Worm (Caenorhabditis elegans): ENCODE results near the gene fbxb-5.

The fbxb-5 gene

ce11 chrII:1676088-1676487 lies 46.2 kb downstream of the fbxb-5 start, which contains the start of gene fbxb-17:
Gene fbxb-17, plus strand, starts transcription at chrII:1676388.
- no peak for TF ChIP-seq ceh-6 (GFP tag; optimal IDR thresholded peaks at IDR 0.05)
- TF ChIP-seq K09A11.1 (tag; optimal IDR thresholded peaks at IDR 0.05; ENCODE audit: insufficient read depth) = no peak
- TF ChIP-seq ceh-19 (GFP tag; optimal IDR thresholded peaks at IDR 0.05) = no peak
- TF ChIP-seq ref-2 (tag; optimal IDR thresholded peaks at IDR 0.05) = no peak

DNA sequence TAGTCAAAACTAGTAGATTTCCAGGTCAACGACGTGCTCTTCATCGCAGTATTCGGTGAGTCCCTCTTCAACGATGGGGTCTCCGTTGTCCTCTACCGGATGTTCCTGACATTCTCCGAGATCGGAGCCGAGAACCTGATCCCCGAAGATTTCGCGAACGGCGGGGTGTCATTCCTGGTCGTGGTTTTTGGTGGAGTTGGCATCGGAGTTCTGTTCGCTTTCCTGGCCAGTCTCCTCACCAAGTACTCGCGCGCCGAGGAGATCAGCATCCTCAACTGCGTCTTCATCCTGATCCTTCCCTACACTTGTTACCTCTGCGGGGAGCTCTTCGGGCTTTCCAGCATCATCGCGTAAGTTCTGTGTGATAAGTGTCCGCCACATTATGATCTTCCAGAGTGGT lies 49.6 kb downstream of the fbxb-5 start:
- no peak for TF ChIP-seq eyg-1 (tag; optimal IDR thresholded peaks at IDR 0.05)
- TF ChIP-seq lim-6 (tag; optimal IDR thresholded peaks at IDR 0.05) = no peak
- no peak for TF ChIP-seq T23F11.4 (GFP tag; optimal IDR thresholded peaks at IDR 0.05)
- no peak for TF ChIP-seq ceh-31 (tag; optimal IDR thresholded peaks at IDR 0.05)
- no peak for TF ChIP-seq pqm-1 (tag; optimal IDR thresholded peaks at IDR 0.05)
- no peak for TF ChIP-seq pha-2 (tag; optimal IDR thresholded peaks at IDR 0.05)
- TF ChIP-seq ahr-1 (tag; optimal IDR thresholded peaks at IDR 0.05) = no peak
- no peak for TF ChIP-seq rnt-1 (tag; optimal IDR thresholded peaks at IDR 0.05)
- TF ChIP-seq pha-4 (tag; optimal IDR thresholded peaks at IDR 0.05) = no peak
- no peak for TF ChIP-seq ceh-18 (tag; optimal IDR thresholded peaks at IDR 0.05)
- TF ChIP-seq hlh-6 (tag; optimal IDR thresholded peaks at IDR 0.05) = no peak

DNA sequence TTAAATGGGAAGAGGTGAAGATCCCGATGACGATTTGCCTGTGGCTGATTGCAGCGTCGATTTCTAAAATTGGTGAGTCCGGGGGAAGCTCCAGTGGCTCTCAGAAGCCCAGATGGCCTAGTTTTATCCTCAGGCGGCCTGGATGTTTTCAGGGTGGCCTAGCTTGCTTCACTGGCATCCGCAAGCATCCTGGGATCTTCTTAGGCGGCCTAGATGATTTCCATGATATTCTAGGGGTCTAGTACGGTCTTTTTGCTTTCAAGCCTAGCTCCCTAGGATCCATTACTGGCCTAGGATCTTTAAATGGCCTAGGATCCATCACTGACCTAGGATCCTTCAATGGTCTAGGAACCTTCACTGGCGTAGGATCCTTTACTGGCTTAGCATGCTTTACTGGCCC lies 51.3 kb downstream of the fbxb-5 start:
- TF ChIP-seq lim-6 (tag; optimal IDR thresholded peaks at IDR 0.05) = no peak
- TF ChIP-seq ceh-6 (GFP tag; optimal IDR thresholded peaks at IDR 0.05) = no peak
- no peak for TF ChIP-seq hlh-8 (tag; optimal IDR thresholded peaks at IDR 0.05)
- no peak for TF ChIP-seq hlh-13 (GFP tag; optimal IDR thresholded peaks at IDR 0.05)
- no peak for TF ChIP-seq dmd-4 (tag; optimal IDR thresholded peaks at IDR 0.05; ENCODE audit: borderline replicate concordance)
- TF ChIP-seq nhr-11 (tag; optimal IDR thresholded peaks at IDR 0.05) = no peak
- TF ChIP-seq hlh-30 (tag; optimal IDR thresholded peaks at IDR 0.05; ENCODE audit: insufficient read depth) = no peak
- TF ChIP-seq ztf-16 (tag; optimal IDR thresholded peaks at IDR 0.05) = no peak
- no peak for TF ChIP-seq dve-1 (tag; optimal IDR thresholded peaks at IDR 0.05)
- no peak for TF ChIP-seq odd-2 (tag; optimal IDR thresholded peaks at IDR 0.05)
- no peak for TF ChIP-seq ref-2 (tag; optimal IDR thresholded peaks at IDR 0.05)
- TF ChIP-seq hlh-6 (tag; optimal IDR thresholded peaks at IDR 0.05) = no peak
- no peak for TF ChIP-seq C08G9.2 (tag; optimal IDR thresholded peaks at IDR 0.05)
- TF ChIP-seq mec-3 (tag; optimal IDR thresholded peaks at IDR 0.05; ENCODE audit: borderline replicate concordance) = no peak
- TF ChIP-seq tbx-7 (tag; optimal IDR thresholded peaks at IDR 0.05) = no peak
- TF ChIP-seq eyg-1 (tag; optimal IDR thresholded peaks at IDR 0.05) = no peak
- TF ChIP-seq ets-4 (tag; optimal IDR thresholded peaks at IDR 0.05) = no peak
- TF ChIP-seq ceh-31 (tag; optimal IDR thresholded peaks at IDR 0.05) = no peak
